Fruit fly (Drosophila melanogaster): ENCODE results near the gene ClC-c.

ClC-c gene

DNA sequence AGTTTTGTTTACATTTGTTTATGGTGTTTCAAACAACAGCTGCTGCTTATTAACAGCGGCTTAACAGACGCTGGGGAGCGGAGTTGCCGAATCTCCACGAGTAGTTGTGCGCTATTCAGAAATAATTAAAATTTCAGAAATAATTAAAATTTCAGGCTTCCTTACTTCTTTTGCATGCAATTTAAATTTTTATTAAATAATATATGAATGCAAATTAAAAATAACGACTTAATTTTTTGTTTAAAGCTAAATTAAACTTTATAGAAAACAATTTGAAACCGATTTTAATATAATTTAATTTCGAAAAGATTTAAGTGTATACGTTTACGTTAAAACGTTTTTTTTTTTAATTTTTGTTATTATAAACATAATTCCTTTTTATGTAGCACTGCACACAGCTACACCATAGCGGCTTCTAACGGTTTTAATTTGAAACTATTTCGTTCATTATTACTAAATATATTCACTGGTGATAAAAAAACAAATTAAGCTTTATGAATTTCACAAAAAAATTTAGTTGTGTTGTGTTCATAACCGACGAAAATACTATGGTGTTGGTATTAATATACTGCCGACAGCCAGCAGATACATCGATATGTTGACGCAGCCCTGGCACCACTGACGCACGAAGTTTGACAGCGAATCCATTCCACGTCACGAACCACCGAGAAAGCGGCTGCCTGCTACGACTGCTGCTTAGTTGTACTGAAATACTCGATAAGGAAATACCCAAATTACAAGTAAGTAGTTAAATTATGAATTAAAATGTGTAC is 38.9 kb downstream of the ClC-c start, which contains the start of gene SsRbeta:
SsRbeta (plus strand) TSS at position 645 of the 773 bp plus-strand sequence.
- TF ChIP-seq usp (GFP tag; optimal IDR thresholded peaks at IDR 0.05) (no peak), Jra (GFP tag; optimal IDR thresholded peaks at IDR 0.05) (peak; percentile 20), ey (GFP tag; optimal IDR thresholded peaks at IDR 0.05) (no peak), sv (GFP tag; optimal IDR thresholded peaks at IDR 0.05) (peak; percentile 60), Abd-B (GFP tag; optimal IDR thresholded peaks at IDR 0.05) (no peak), jim (GFP tag; optimal IDR thresholded peaks at IDR 0.05) (no peak), Hr83 (GFP tag; optimal IDR thresholded peaks at IDR 0.05; ENCODE audit: poor library complexity, severe bottlenecking) (peak; percentile 53), Mio (GFP tag; optimal IDR thresholded peaks at IDR 0.05) (no peak), br (GFP tag; optimal IDR thresholded peaks at IDR 0.05) (no peak), brk (GFP tag; optimal IDR thresholded peaks at IDR 0.05) (peak; percentile 41), pan (optimal IDR thresholded peaks at IDR 0.05) (no peak), sage (GFP tag; optimal IDR thresholded peaks at IDR 0.05) (no peak), Sp1 (GFP tag; optimal IDR thresholded peaks at IDR 0.05) (no peak), Rel (GFP tag; optimal IDR thresholded peaks at IDR 0.05) (no peak), Rel (tag; optimal IDR thresholded peaks at IDR 0.05) (peak; percentile 39), CrebA (GFP tag; optimal IDR thresholded peaks at IDR 0.05; ENCODE audit: borderline replicate concordance) (no peak), N (GFP tag; optimal IDR thresholded peaks at IDR 0.05) (no peak)

DNA sequence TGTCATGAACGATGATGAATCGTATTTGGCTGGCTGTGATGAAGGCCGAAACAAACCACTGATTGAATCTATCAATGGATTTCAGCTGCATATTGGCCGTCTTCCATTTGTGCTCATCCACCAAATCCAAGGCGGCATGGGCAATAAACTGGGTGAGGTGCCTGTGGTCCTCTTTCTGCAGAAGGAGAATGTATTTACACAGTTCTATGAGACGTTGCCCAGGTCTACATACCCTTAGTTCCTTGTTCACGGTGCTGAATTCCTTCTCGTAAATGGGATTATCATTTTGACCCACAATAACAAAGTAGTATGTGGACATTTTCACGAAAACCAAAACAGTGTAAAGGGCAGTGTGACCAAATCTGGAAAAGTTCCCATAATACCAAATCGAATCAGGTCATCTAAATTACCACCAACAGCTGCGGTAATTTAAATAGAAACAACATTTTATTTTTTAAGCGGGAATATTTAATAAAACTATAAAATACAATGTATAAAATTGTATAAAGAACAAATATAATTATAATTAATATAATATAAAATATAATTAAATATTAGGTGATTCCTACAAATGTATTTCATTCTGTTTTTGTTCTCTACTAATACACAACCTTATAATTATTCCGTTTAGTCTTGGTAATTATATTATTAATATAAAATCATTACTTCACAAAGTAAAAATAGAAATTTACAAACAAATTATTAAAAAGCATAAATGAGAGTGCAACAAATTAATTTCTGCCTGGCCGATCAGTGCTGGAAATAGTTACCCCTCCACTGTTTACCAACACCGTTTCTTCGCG is 41.2 kb downstream of the ClC-c start, which contains the start of the genes Trs20 and elg1:
Trs20 (minus strand) TSS at position 369 of the 803 bp plus-strand sequence.
elg1 (plus strand) TSS at position 765 of the 803 bp plus-strand sequence.
- TF ChIP-seq Hr78 (GFP tag; optimal IDR thresholded peaks at IDR 0.05), result no peak
- TF ChIP-seq Rel (GFP tag; optimal IDR thresholded peaks at IDR 0.05), result no peak
- TF ChIP-seq Rel (tag; optimal IDR thresholded peaks at IDR 0.05), result peak; percentile 42
- TF ChIP-seq CG32264 (GFP tag; optimal IDR thresholded peaks at IDR 0.05), result no peak
- no peak for TF ChIP-seq Jra (GFP tag; optimal IDR thresholded peaks at IDR 0.05)
- TF ChIP-seq dl (GFP tag; optimal IDR thresholded peaks at IDR 0.05; ENCODE audit: insufficient read depth in 1 of 2, partially characterized antibody in 2 of 2), result no peak
- TF ChIP-seq h (GFP tag; optimal IDR thresholded peaks at IDR 0.05), result peak; percentile 50
- no peak for TF ChIP-seq brk (GFP tag; optimal IDR thresholded peaks at IDR 0.05)
- no peak for TF ChIP-seq jim (GFP tag; optimal IDR thresholded peaks at IDR 0.05)
- TF ChIP-seq Hnf4 (GFP tag; optimal IDR thresholded peaks at IDR 0.05), result peak; percentile 48
- TF ChIP-seq usp (GFP tag; optimal IDR thresholded peaks at IDR 0.05), result no peak
- TF ChIP-seq br (GFP tag; optimal IDR thresholded peaks at IDR 0.05), result peak; percentile 54
- peak; percentile 24 for TF ChIP-seq fru (GFP tag; optimal IDR thresholded peaks at IDR 0.05)
- no peak for TF ChIP-seq CrebA (GFP tag; optimal IDR thresholded peaks at IDR 0.05; ENCODE audit: borderline replicate concordance)
- TF ChIP-seq psq (GFP tag; optimal IDR thresholded peaks at IDR 0.05), result peak; percentile 53
- TF ChIP-seq Myc (optimal IDR thresholded peaks at IDR 0.05), result no peak
- TF ChIP-seq dsf (GFP tag; optimal IDR thresholded peaks at IDR 0.05; ENCODE audit: borderline replicate concordance), result no peak
- TF ChIP-seq sv (GFP tag; optimal IDR thresholded peaks at IDR 0.05), result peak; percentile 46
- no peak for TF ChIP-seq Vsx2 (GFP tag; optimal IDR thresholded peaks at IDR 0.05; ENCODE audit: partially characterized antibody)
- peak in 1 of 2 experiments; percentile 76 for TF ChIP-seq foxo (GFP tag; optimal IDR thresholded peaks at IDR 0.05)
- TF ChIP-seq Dif (GFP tag; optimal IDR thresholded peaks at IDR 0.05; ENCODE audit: partially characterized antibody), result no peak
- peak; percentile 58 for TF ChIP-seq woc (GFP tag; optimal IDR thresholded peaks at IDR 0.05)
- peak; percentile 54 for TF ChIP-seq rgr (GFP tag; optimal IDR thresholded peaks at IDR 0.05)
- TF ChIP-seq OdsH (GFP tag; optimal IDR thresholded peaks at IDR 0.05), result peak; percentile 22
- no peak for TF ChIP-seq Abd-B (GFP tag; optimal IDR thresholded peaks at IDR 0.05)
- no peak for TF ChIP-seq lola (GFP tag; optimal IDR thresholded peaks at IDR 0.05)
- TF ChIP-seq Dfd (GFP tag; optimal IDR thresholded peaks at IDR 0.05), result no peak
- TF ChIP-seq Sp1 (GFP tag; optimal IDR thresholded peaks at IDR 0.05), result peak; percentile 70
- no peak for TF ChIP-seq Mio (GFP tag; optimal IDR thresholded peaks at IDR 0.05)
- peak; percentile 70 for TF ChIP-seq HLH106 (tag; optimal IDR thresholded peaks at IDR 0.05)
- no peak for TF ChIP-seq N (GFP tag; optimal IDR thresholded peaks at IDR 0.05)
- peak; percentile 22 for TF ChIP-seq dmrt93B (GFP tag; optimal IDR thresholded peaks at IDR 0.05)
